Worm (Caenorhabditis elegans): ENCODE data around the gene T27E4.7.

Gene T27E4.7

ce11 chrV:9076273-9076672 lies at the start of gene T27E4.7:
T27E4.7 (minus strand) TSS chrV:9076322.
- TF ChIP-seq mab-5 (tag; optimal IDR thresholded peaks at IDR 0.05) = no peak
- TF ChIP-seq ceh-83 (GFP tag; optimal IDR thresholded peaks at IDR 0.05) = no peak
- no peak for TF ChIP-seq mls-2 (tag; optimal IDR thresholded peaks at IDR 0.05)
- TF ChIP-seq ces-1 (GFP tag; optimal IDR thresholded peaks at IDR 0.05) = no peak
- no peak for TF ChIP-seq lin-32 (GFP tag; optimal IDR thresholded peaks at IDR 0.05)
- TF ChIP-seq sptf-1 (tag; optimal IDR thresholded peaks at IDR 0.05) = no peak
- TF ChIP-seq ceh-43 (GFP tag; optimal IDR thresholded peaks at IDR 0.05) = no peak
- TF ChIP-seq zip-8 (tag; optimal IDR thresholded peaks at IDR 0.05) = no peak
- no peak for TF ChIP-seq elt-1 (tag; optimal IDR thresholded peaks at IDR 0.05; ENCODE audit: borderline replicate concordance, insufficient read depth)
- no peak for TF ChIP-seq nhr-12 (tag; optimal IDR thresholded peaks at IDR 0.05)
- no peak for TF ChIP-seq snpc-4 (tag; optimal IDR thresholded peaks at IDR 0.05)
- no peak for TF ChIP-seq mep-1 (tag; optimal IDR thresholded peaks at IDR 0.05)
- no peak for TF ChIP-seq nhr-2 (tag; optimal IDR thresholded peaks at IDR 0.05)
- TF ChIP-seq blmp-1 (tag; optimal IDR thresholded peaks at IDR 0.05) = no peak
- TF ChIP-seq lsy-2 (tag; optimal IDR thresholded peaks at IDR 0.05) = no peak
- no peak for TF ChIP-seq nhr-28 (tag; optimal IDR thresholded peaks at IDR 0.05)
- no peak for TF ChIP-seq unc-62 (GFP tag; optimal IDR thresholded peaks at IDR 0.05)
- no peak for TF ChIP-seq hlh-1 (tag; optimal IDR thresholded peaks at IDR 0.05)
- no peak for TF ChIP-seq tbx-8 (GFP tag; optimal IDR thresholded peaks at IDR 0.05)
- TF ChIP-seq ztf-11 (tag; optimal IDR thresholded peaks at IDR 0.05) = no peak

- TF ChIP-seq tbx-8 (GFP tag; optimal IDR thresholded peaks at IDR 0.05) (no peak), nhr-12 (tag; optimal IDR thresholded peaks at IDR 0.05) (no peak), sem-2 (GFP tag; optimal IDR thresholded peaks at IDR 0.05) (no peak), nhr-28 (tag; optimal IDR thresholded peaks at IDR 0.05) (no peak)
Observed at ce11 chrV:9125345-9125744, 49.2 kb upstream of the T27E4.7 start, which contains the start of gene F21C10.5. F21C10.5 (plus strand) TSS chrV:9125645.

ce11 chrV:9124180-9124579 lies 48.1 kb upstream of the T27E4.7 start, which contains the start of gene F21C10.6:
F21C10.6 (plus strand) TSS chrV:9124480.
- TF ChIP-seq lin-32 (GFP tag; optimal IDR thresholded peaks at IDR 0.05) = no peak
- TF ChIP-seq ceh-43 (GFP tag; optimal IDR thresholded peaks at IDR 0.05) = no peak
- no peak for TF ChIP-seq unc-120 (tag; optimal IDR thresholded peaks at IDR 0.05; ENCODE audit: poor library complexity, severe bottlenecking)
- TF ChIP-seq mab-5 (tag; optimal IDR thresholded peaks at IDR 0.05) = no peak
- no peak for TF ChIP-seq pha-4 (tag; optimal IDR thresholded peaks at IDR 0.05)
- TF ChIP-seq tbx-8 (GFP tag; optimal IDR thresholded peaks at IDR 0.05) = no peak
- no peak for TF ChIP-seq bed-3 (GFP tag; optimal IDR thresholded peaks at IDR 0.05)
- TF ChIP-seq ham-2 (GFP tag; optimal IDR thresholded peaks at IDR 0.05) = no peak
- no peak for TF ChIP-seq unc-39 (tag; optimal IDR thresholded peaks at IDR 0.05)
- no peak for TF ChIP-seq flh-1 (GFP tag; optimal IDR thresholded peaks at IDR 0.05)
- TF ChIP-seq lsy-2 (tag; optimal IDR thresholded peaks at IDR 0.05) = no peak
- TF ChIP-seq blmp-1 (tag; optimal IDR thresholded peaks at IDR 0.05) = no peak
- TF ChIP-seq ceh-83 (GFP tag; optimal IDR thresholded peaks at IDR 0.05) = no peak
- TF ChIP-seq drap-1 (GFP tag; optimal IDR thresholded peaks at IDR 0.05) = no peak
- no peak for TF ChIP-seq elt-3 (tag; optimal IDR thresholded peaks at IDR 0.05)

- TF ChIP-seq lin-32 (GFP tag; optimal IDR thresholded peaks at IDR 0.05) (no peak), nhr-237 (tag; optimal IDR thresholded peaks at IDR 0.05) (no peak), bed-3 (GFP tag; optimal IDR thresholded peaks at IDR 0.05) (no peak), mls-2 (tag; optimal IDR thresholded peaks at IDR 0.05) (no peak), unc-120 (tag; optimal IDR thresholded peaks at IDR 0.05; ENCODE audit: poor library complexity, severe bottlenecking) (no peak), tbx-8 (GFP tag; optimal IDR thresholded peaks at IDR 0.05) (no peak), nhr-76 (tag; optimal IDR thresholded peaks at IDR 0.05) (no peak), elt-3 (tag; optimal IDR thresholded peaks at IDR 0.05) (no peak), nhr-12 (tag; optimal IDR thresholded peaks at IDR 0.05) (no peak), unc-39 (tag; optimal IDR thresholded peaks at IDR 0.05) (no peak)
Observed at ce11 chrV:9123186-9123585, 47.1 kb upstream of the T27E4.7 start, which contains the start of gene F21C10.11. F21C10.11 (plus strand) TSS chrV:9123486.

ce11 chrV:9122004-9122403 lies 45.9 kb upstream of the T27E4.7 start, which contains the start of gene F21C10.13:
F21C10.13 (plus strand) TSS chrV:9122304.
- TF ChIP-seq zip-8 (tag; optimal IDR thresholded peaks at IDR 0.05) = no peak
- no peak for TF ChIP-seq ces-1 (GFP tag; optimal IDR thresholded peaks at IDR 0.05)
- TF ChIP-seq ham-2 (GFP tag; optimal IDR thresholded peaks at IDR 0.05) = no peak
- TF ChIP-seq ceh-43 (GFP tag; optimal IDR thresholded peaks at IDR 0.05) = no peak
- TF ChIP-seq unc-120 (tag; optimal IDR thresholded peaks at IDR 0.05; ENCODE audit: poor library complexity, severe bottlenecking) = no peak
- no peak for TF ChIP-seq nhr-237 (tag; optimal IDR thresholded peaks at IDR 0.05)
- TF ChIP-seq unc-39 (tag; optimal IDR thresholded peaks at IDR 0.05) = no peak
- no peak for TF ChIP-seq elt-3 (tag; optimal IDR thresholded peaks at IDR 0.05)
- no peak for TF ChIP-seq cnd-1 (tag; optimal IDR thresholded peaks at IDR 0.05)
- no peak for TF ChIP-seq ceh-39 (tag; optimal IDR thresholded peaks at IDR 0.05)
- TF ChIP-seq ceh-83 (GFP tag; optimal IDR thresholded peaks at IDR 0.05) = no peak
- no peak for TF ChIP-seq snpc-4 (tag; optimal IDR thresholded peaks at IDR 0.05)
- TF ChIP-seq sptf-1 (tag; optimal IDR thresholded peaks at IDR 0.05) = no peak
- TF ChIP-seq pha-4 (tag; optimal IDR thresholded peaks at IDR 0.05) = no peak
- TF ChIP-seq flh-1 (GFP tag; optimal IDR thresholded peaks at IDR 0.05) = no peak
- no peak for TF ChIP-seq nhr-28 (tag; optimal IDR thresholded peaks at IDR 0.05)
- TF ChIP-seq nhr-2 (tag; optimal IDR thresholded peaks at IDR 0.05) = no peak

Measured in whole organism, mixed stage, embryonic.